Worm (Caenorhabditis elegans) whole organism, L3 larva: ENCODE results near the gene unc-78.

Source experiments
- R02D3.7 ChIP-seq: fragments of 150-350 bp; optimal IDR thresholded peaks from 2 replicates; lab custom pipeline; 2014; ENCODE audit warnings: missing biosample characterization, missing genetic modification characterization
- ZK546.5 ChIP-seq: sonication (generic microtip); optimal IDR thresholded peaks from 2 replicates; lab custom pipeline; 2017; ENCODE audit warnings: missing biosample characterization, missing genetic modification characterization
- aly-2 ChIP-seq: fragments of 150-350 bp; optimal IDR thresholded peaks from 2 replicates; lab custom pipeline; 2014; ENCODE audit warnings: missing biosample characterization, missing genetic modification characterization
- ama-1 ChIP-seq: fragments of 150-350 bp; optimal IDR thresholded peaks from 2 replicates; lab custom pipeline; 2018
- ceh-82 ChIP-seq: fragments of 150-350 bp; optimal IDR thresholded peaks from 2 replicates; lab custom pipeline; 2014; ENCODE audit warnings: missing biosample characterization, missing genetic modification characterization
- daf-12 ChIP-seq: fragments of 150-350 bp; optimal IDR thresholded peaks from 2 replicates; lab custom pipeline; 2014; ENCODE audit warnings: missing biosample characterization, missing genetic modification reagents, missing genetic modification characterization
- egl-27 ChIP-seq: sonication (generic microtip); optimal IDR thresholded peaks from 4 replicates; lab custom pipeline; 2017; ENCODE audit warnings: missing biosample characterization, missing genetic modification reagents, missing genetic modification characterization
- egl-5 ChIP-seq: fragments of 150-350 bp; optimal IDR thresholded peaks from 2 replicates; lab custom pipeline; 2017; ENCODE audit warnings: missing biosample characterization, missing genetic modification reagents, missing genetic modification characterization, inconsistent platforms
- elt-1 ChIP-seq: fragments of 150-350 bp; optimal IDR thresholded peaks from 2 replicates; lab custom pipeline; 2014; ENCODE audit warnings: missing biosample characterization, missing genetic modification characterization
- elt-2 ChIP-seq: sonication (generic microtip); optimal IDR thresholded peaks from 2 replicates; lab custom pipeline; 2016; ENCODE audit warnings: missing genetic modification reagents, mild to moderate bottlenecking, missing genetic modification characterization, missing compliant biosample characterization
- elt-3 ChIP-seq, 3 experiments: fragments of 150-350 bp in 1 of 3; sonication (generic microtip) in 2 of 3; optimal IDR thresholded peaks; 2 replicates in 2 of 3; 4 replicates in 1 of 3; lab custom pipeline; 2014 to 2017; ENCODE audit warnings: missing biosample characterization in 3 of 3, missing genetic modification characterization in 3 of 3
- eor-1 ChIP-seq, 2 experiments: fragments of 150-350 bp; optimal IDR thresholded peaks; 2 replicates each; lab custom pipeline; 2014 to 2018; ENCODE audit warnings: missing biosample characterization in 2 of 2, missing genetic modification characterization in 2 of 2
- fkh-10 ChIP-seq: sonication (generic microtip); optimal IDR thresholded peaks from 2 replicates; lab custom pipeline; 2017; ENCODE audit warnings: missing biosample characterization, missing genetic modification reagents, missing genetic modification characterization
- fos-1 ChIP-seq: fragments of 150-350 bp; optimal IDR thresholded peaks from 2 replicates; lab custom pipeline; 2014; ENCODE audit warnings: missing biosample characterization, missing genetic modification characterization
- hmg-11 ChIP-seq: sonication (generic microtip); optimal IDR thresholded peaks from 2 replicates; lab custom pipeline; 2016; ENCODE audit warnings: missing genetic modification characterization, missing compliant biosample characterization
- lin-15B ChIP-seq: fragments of 150-350 bp; optimal IDR thresholded peaks from 2 replicates; lab custom pipeline; 2014; ENCODE audit warnings: missing biosample characterization, missing genetic modification characterization
- lin-39 ChIP-seq: fragments of 150-350 bp; optimal IDR thresholded peaks from 2 replicates; lab custom pipeline; 2018; ENCODE audit warnings: missing biosample characterization, missing genetic modification reagents, missing genetic modification characterization
- mdl-1 ChIP-seq: fragments of 150-350 bp; optimal IDR thresholded peaks from 2 replicates; lab custom pipeline; 2014; ENCODE audit warnings: missing biosample characterization, missing genetic modification characterization
- mml-1 ChIP-seq: fragments of 150-350 bp; sonication (generic microtip); optimal IDR thresholded peaks from 3 replicates; lab custom pipeline; 2014; ENCODE audit warnings: missing biosample characterization, missing genetic modification characterization
- nfya-1 ChIP-seq: sonication (generic microtip); optimal IDR thresholded peaks from 2 replicates; lab custom pipeline; 2017; ENCODE audit warnings: missing genetic modification characterization, mild to moderate bottlenecking, missing compliant biosample characterization, antibody characterized with exemption, moderate library complexity; ENCODE audit not compliant: insufficient read depth
- nhr-11 ChIP-seq: fragments of 150-350 bp; optimal IDR thresholded peaks from 2 replicates; lab custom pipeline; 2014; ENCODE audit warnings: missing biosample characterization, missing genetic modification characterization
- nhr-23 ChIP-seq: fragments of 150-350 bp; optimal IDR thresholded peaks from 2 replicates; lab custom pipeline; 2014; ENCODE audit warnings: missing biosample characterization, missing genetic modification reagents, missing genetic modification characterization
- nhr-237 ChIP-seq: fragments of 150-350 bp; optimal IDR thresholded peaks from 2 replicates; lab custom pipeline; 2014; ENCODE audit warnings: missing biosample characterization, missing genetic modification characterization
- nhr-25 ChIP-seq: sonication (generic microtip); optimal IDR thresholded peaks from 2 replicates; lab custom pipeline; 2017; ENCODE audit warnings: missing biosample characterization, missing genetic modification characterization
- nhr-43 ChIP-seq: sonication (generic microtip); optimal IDR thresholded peaks from 2 replicates; lab custom pipeline; 2016; ENCODE audit warnings: mild to moderate bottlenecking, missing genetic modification characterization, missing compliant biosample characterization; ENCODE audit not compliant: poor library complexity, severe bottlenecking
- nhr-67 ChIP-seq: fragments of 150-350 bp; optimal IDR thresholded peaks from 2 replicates; lab custom pipeline; 2014; ENCODE audit warnings: missing biosample characterization, missing genetic modification characterization
- nhr-77 ChIP-seq: fragments of 150-350 bp; optimal IDR thresholded peaks from 2 replicates; lab custom pipeline; 2014; ENCODE audit warnings: missing biosample characterization, missing genetic modification characterization
- pha-4 ChIP-seq: fragments of 150-350 bp; optimal IDR thresholded peaks from 2 replicates; lab custom pipeline; 2014; ENCODE audit warnings: missing biosample characterization, missing genetic modification reagents, missing genetic modification characterization
- pqm-1 ChIP-seq: fragments of 150-350 bp; optimal IDR thresholded peaks from 2 replicates; lab custom pipeline; 2017; ENCODE audit warnings: missing biosample characterization, missing genetic modification characterization, inconsistent platforms
- sea-2 ChIP-seq: fragments of 150-350 bp; sonication (generic microtip); optimal IDR thresholded peaks from 4 replicates; lab custom pipeline; 2014; ENCODE audit warnings: missing biosample characterization, missing genetic modification reagents, missing genetic modification characterization
- skn-1 ChIP-seq: fragments of 150-350 bp; optimal IDR thresholded peaks from 2 replicates; lab custom pipeline; 2014; ENCODE audit warnings: missing biosample characterization, missing genetic modification characterization
- tbx-2 ChIP-seq: sonication (generic microtip); optimal IDR thresholded peaks from 2 replicates; lab custom pipeline; 2016; ENCODE audit warnings: mild to moderate bottlenecking, missing genetic modification characterization, missing compliant biosample characterization
- unc-39 ChIP-seq: sonication (generic microtip); optimal IDR thresholded peaks from 4 replicates; lab custom pipeline; 2017; ENCODE audit warnings: missing biosample characterization, missing genetic modification characterization
- unc-62 ChIP-seq: fragments of 150-350 bp; sonication (generic microtip); optimal IDR thresholded peaks from 4 replicates; lab custom pipeline; 2014; ENCODE audit warnings: missing biosample characterization, missing genetic modification reagents, missing genetic modification characterization
- zag-1 ChIP-seq: fragments of 150-350 bp; optimal IDR thresholded peaks from 2 replicates; lab custom pipeline; 2014; ENCODE audit warnings: missing biosample characterization, missing genetic modification characterization
- ztf-11 ChIP-seq: fragments of 150-350 bp; optimal IDR thresholded peaks from 2 replicates; lab custom pipeline; 2014; ENCODE audit warnings: missing biosample characterization, missing genetic modification characterization
- ztf-4 ChIP-seq: fragments of 150-350 bp; optimal IDR thresholded peaks from 2 replicates; lab custom pipeline; 2014; ENCODE audit warnings: missing biosample characterization, missing genetic modification characterization

unc-78 gene

DNA sequence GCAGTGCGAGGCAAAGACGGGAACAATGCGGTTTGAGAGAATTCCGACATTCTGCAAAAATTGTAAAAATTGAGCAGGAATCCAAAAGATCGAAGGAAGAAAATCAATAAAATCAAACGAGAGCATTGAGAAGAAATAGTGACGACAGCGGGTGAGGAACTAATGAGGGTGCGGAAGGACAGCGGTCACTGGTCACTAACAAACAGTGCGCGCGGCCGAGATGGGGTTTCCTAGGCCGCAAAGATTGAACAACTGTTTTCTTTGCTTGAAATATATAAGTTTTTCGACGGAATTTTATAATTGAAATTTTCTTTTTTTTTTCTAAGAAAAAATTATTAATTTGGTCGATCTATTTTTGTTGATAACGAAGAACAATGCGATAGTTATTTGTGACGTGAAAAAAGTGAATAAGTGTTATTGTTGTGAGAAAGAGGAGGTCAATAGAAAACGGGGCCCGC lies at the start of gene unc-78:
Gene unc-78, minus strand, starts transcription at position 51 of the 458 bp plus-strand sequence.
- TF ChIP-seq elt-2 (tag; lab: Kevin White, UChicago) (peak; percentile 0), mdl-1 (tag; lab: Kevin White, UChicago) (no peak), lin-15B (no peak), R02D3.7 (tag; lab: Kevin White, UChicago) (no peak), pha-4 (peak; percentile 16), nhr-237 (tag; lab: Kevin White, UChicago) (no peak), fos-1 (no peak), egl-27 (tag; lab: Kevin White, UChicago) (no peak), hmg-11 (no peak), ztf-4 (tag; lab: Kevin White, UChicago) (no peak), pqm-1 (peak; percentile 31), ztf-11 (tag; lab: Kevin White, UChicago) (no peak), aly-2 (tag; lab: Kevin White, UChicago) (no peak), daf-12 (tag; lab: Kevin White, UChicago) (no peak), ama-1 (lab: Kevin White, UChicago) (no peak)

DNA sequence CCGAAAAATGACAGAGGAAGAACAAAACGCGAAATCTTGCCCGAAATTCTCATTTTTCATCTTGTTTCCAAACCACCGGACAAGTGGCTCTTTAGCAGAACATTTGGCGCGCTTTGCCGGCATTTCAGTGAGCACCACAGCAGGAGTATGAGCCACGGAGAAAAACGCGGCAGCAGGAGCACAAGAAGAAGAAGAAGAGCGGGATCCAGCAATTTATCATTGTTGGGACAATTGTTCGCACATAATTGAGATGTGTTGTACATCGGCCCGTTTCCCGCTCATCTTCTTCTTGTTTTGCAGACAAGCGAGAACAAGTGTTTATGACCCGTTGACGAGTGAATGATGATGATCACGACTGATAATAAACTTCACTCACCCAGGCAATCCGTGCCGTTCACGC lies 44.1 kb upstream of the unc-78 start:
- TF ChIP-seq nhr-43 (tag; lab: Kevin White, UChicago) (no peak), fos-1 (no peak), elt-1 (tag; lab: Kevin White, UChicago) (no peak), nhr-23 (tag; lab: Kevin White, UChicago) (no peak), fkh-10 (GFP tag; lab: Kevin White, UChicago) (no peak), nhr-11 (no peak), nfya-1 (tag; lab: Kevin White, UChicago) (peak; percentile 50), unc-62 (GFP tag; lab: Kevin White, UChicago) (peak; percentile 43), unc-39 (tag; lab: Kevin White, UChicago) (no peak), ZK546.5 (no peak), ztf-4 (tag; lab: Kevin White, UChicago) (no peak), daf-12 (tag; lab: Kevin White, UChicago) (no peak), nhr-25 (no peak), sea-2 (GFP tag; lab: Kevin White, UChicago) (no peak), skn-1 (tag; lab: Kevin White, UChicago) (no peak), hmg-11 (no peak), ceh-82 (tag; lab: Kevin White, UChicago) (no peak), pqm-1 (no peak), elt-2 (tag; lab: Kevin White, UChicago) (no peak), lin-39 (tag; lab: Kevin White, UChicago) (peak; percentile 93), lin-15B (no peak), pha-4 (no peak), nhr-77 (tag; lab: Kevin White, UChicago) (no peak), zag-1 (tag; lab: Kevin White, UChicago) (no peak), tbx-2 (no peak), elt-3 (tag; optimal IDR thresholded peaks at IDR 0.05; lab: Kevin White, UChicago) (no peak), ztf-11 (tag; lab: Kevin White, UChicago) (no peak), egl-27 (tag; lab: Kevin White, UChicago) (no peak), egl-5 (tag; lab: Kevin White, UChicago) (peak; percentile 61)

DNA sequence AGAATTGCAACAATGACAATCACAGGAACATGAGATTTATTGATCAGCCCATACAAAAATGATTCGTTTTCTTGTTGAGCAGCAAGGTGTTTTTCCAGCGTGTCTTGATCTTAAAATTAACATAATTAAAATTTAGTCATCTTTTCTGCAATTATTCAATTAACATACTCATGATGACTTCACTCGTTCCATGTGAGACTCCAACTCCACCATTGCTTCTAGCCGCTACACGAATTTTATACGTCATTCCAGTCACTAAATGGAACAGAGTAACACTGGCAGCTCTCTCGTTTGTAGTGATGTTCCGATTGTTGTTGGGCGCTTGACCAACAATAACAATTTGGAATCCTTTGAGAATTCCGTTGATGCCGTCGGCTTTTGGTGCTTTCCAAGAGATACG lies 42.5 kb upstream of the unc-78 start:
- TF ChIP-seq fkh-10 (GFP tag; lab: Kevin White, UChicago), result no peak
- TF ChIP-seq pqm-1, result no peak
- no peak for TF ChIP-seq eor-1 (tag; optimal IDR thresholded peaks at IDR 0.05; lab: Kevin White, UChicago)
- no peak for TF ChIP-seq nhr-43 (tag; lab: Kevin White, UChicago)
- no peak for TF ChIP-seq lin-15B
- TF ChIP-seq ZK546.5, result no peak
- TF ChIP-seq lin-39 (tag; lab: Kevin White, UChicago), result no peak
- TF ChIP-seq daf-12 (tag; lab: Kevin White, UChicago), result no peak
- TF ChIP-seq tbx-2, result no peak
- TF ChIP-seq mml-1, result no peak
- TF ChIP-seq fos-1, result no peak
- TF ChIP-seq R02D3.7 (tag; lab: Kevin White, UChicago), result no peak
- no peak for TF ChIP-seq nhr-25
- no peak for TF ChIP-seq nhr-77 (tag; lab: Kevin White, UChicago)

DNA sequence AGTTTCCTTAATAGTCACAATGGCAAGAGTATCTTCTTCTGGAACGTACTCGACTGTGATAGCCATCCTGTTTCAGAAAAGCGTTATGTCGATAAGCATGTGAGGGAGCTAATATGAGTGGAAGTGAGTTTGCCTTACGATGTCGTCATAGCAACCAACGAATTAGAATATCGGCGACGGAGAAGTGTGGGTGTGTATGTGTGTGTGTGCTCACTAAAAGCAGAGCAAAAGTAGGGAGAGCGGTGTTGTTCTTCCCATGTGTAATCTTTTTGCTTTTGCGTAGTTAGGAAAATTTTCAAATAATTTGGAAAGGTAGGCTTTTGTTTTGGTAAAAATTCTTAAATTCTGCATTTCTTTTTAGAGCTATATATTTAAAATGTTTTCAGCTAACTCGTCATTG lies 39.7 kb upstream of the unc-78 start, which contains the start of gene ZK813.5:
Gene ZK813.5, minus strand, starts transcription at position 101 of the 400 bp plus-strand sequence.
- TF ChIP-seq elt-1 (tag; lab: Kevin White, UChicago) (no peak), R02D3.7 (tag; lab: Kevin White, UChicago) (no peak), fos-1 (no peak), nhr-67 (no peak)
